Worm (Caenorhabditis elegans) whole organism, mixed stage, embryonic: ENCODE results near the gene ZK809.1.

Experiments
- ham-2 ChIP-seq: fragments of 200-800 bp; sonication (Bioruptor generic); optimal IDR thresholded peaks from 2 replicates; lab custom pipeline; 2018; ENCODE audit warnings: mild to moderate bottlenecking, missing genetic modification characterization, missing compliant biosample characterization
- mab-5 ChIP-seq: fragments of 150-350 bp; optimal IDR thresholded peaks from 2 replicates; lab custom pipeline; 2014; ENCODE audit warnings: missing biosample characterization, missing genetic modification characterization
- mep-1 ChIP-seq: fragments of 150-350 bp; optimal IDR thresholded peaks from 2 replicates; lab custom pipeline; 2017; ENCODE audit warnings: missing biosample characterization, missing genetic modification reagents, missing genetic modification characterization, inconsistent platforms
- nhr-2 ChIP-seq: fragments of 150-350 bp; optimal IDR thresholded peaks from 2 replicates; lab custom pipeline; 2014; ENCODE audit warnings: missing biosample characterization, missing genetic modification characterization
- unc-120 ChIP-seq: sonication (generic microtip); optimal IDR thresholded peaks from 2 replicates; lab custom pipeline; 2017; ENCODE audit warnings: missing genetic modification characterization, missing compliant biosample characterization; ENCODE audit not compliant: poor library complexity, severe bottlenecking
- unc-62 ChIP-seq: fragments of 150-350 bp; optimal IDR thresholded peaks from 2 replicates; lab custom pipeline; 2014; ENCODE audit warnings: missing biosample characterization, missing genetic modification reagents, missing genetic modification characterization
- ztf-11 ChIP-seq: fragments of 150-350 bp; optimal IDR thresholded peaks from 2 replicates; lab custom pipeline; 2014; ENCODE audit warnings: missing biosample characterization, missing genetic modification characterization

DNA sequence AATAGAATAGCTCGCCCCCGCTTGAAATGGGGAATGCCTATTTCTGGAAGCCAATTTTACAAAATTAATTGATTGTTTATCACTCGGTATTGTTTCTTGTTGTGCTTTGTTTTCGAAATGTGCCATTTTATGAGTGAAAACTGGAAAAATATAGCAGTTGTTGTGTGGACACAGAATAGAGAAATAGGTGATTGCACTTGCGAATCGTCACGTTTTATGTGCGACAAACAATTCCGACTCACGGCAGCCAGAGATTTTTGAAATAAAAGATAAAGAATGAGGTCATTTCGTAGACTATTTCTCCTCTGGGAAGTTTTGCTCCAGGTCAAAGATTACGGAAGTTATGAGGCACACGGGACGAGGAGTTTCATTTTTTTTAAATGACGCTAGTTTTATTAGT is 5.0 kb downstream of the ZK809.1 start:
- TF ChIP-seq unc-120 (tag; lab: Kevin White, UChicago), result no peak
- TF ChIP-seq ztf-11, result no peak
- TF ChIP-seq ham-2 (GFP tag; lab: Kevin White, UChicago), result no peak
- TF ChIP-seq unc-62 (GFP tag; lab: Kevin White, UChicago), result no peak
- no peak for TF ChIP-seq mep-1 (tag; lab: Kevin White, UChicago)
- no peak for TF ChIP-seq nhr-2
- TF ChIP-seq mab-5 (tag; lab: Kevin White, UChicago), result no peak
